Worm (Caenorhabditis elegans): ENCODE measurements around the gene fipr-2.

DNA sequence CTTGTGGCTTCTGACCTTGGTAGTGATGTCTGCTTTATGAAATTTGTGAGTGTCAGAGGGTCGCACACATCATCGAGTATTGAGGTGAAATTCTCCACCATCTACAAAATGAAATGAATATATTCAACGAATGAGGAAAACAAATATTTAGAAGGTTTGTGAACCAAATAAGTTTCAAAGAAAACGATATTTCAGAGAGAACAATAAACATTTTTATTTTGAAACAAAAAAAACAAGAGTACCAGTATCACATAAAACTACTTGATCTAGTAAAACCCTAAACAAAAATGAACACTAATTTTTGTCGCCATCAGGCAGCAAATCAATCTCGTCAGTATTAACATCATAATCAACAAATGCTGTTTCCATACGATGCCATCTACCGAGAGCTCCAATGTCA is 48.1 kb upstream of the fipr-2 start, which contains the start of gene R04F11.3:
- TF ChIP-seq snpc-4 (tag; optimal IDR thresholded peaks at IDR 0.05) (no peak), zag-1 (tag; optimal IDR thresholded peaks at IDR 0.05) (no peak), alr-1 (tag; optimal IDR thresholded peaks at IDR 0.05) (no peak), skn-1 (tag; optimal IDR thresholded peaks at IDR 0.05) (no peak), blmp-1 (tag; optimal IDR thresholded peaks at IDR 0.05; ENCODE audit: insufficient read depth) (no peak), nhr-11 (tag; optimal IDR thresholded peaks at IDR 0.05) (no peak), unc-62 (GFP tag; optimal IDR thresholded peaks at IDR 0.05) (no peak), elt-1 (tag; optimal IDR thresholded peaks at IDR 0.05) (no peak), crh-2 (tag; optimal IDR thresholded peaks at IDR 0.05) (no peak)
